Worm (Caenorhabditis elegans): ENCODE results near the gene pgp-11.

DNA sequence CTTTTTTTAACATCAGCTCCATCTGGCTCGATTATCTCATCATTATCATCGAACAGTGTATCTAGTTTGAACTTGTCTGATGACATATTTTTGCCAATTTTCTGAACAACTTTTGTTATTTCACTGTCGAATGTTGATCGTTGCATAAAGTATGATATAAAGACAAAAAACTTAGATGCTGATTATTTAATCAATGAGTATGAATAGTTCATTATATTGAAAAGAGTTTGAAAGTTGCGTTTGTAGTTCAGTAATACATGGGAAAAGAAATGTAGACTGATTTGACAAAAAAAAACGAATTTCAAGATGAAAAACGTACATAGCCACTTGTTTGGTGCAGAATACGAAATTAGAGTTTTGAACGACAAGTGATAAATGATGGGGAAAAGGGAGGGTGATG lies 18.4 kb upstream of the pgp-11 start, which contains the start of gene hda-2:
- TF ChIP-seq ztf-29 (GFP tag; IDR thresholded peaks at IDR 0.05): no peak
- TF ChIP-seq ztf-23 (GFP tag; IDR thresholded peaks at IDR 0.05): no peak
- TF ChIP-seq ref-1 (GFP tag; conservative IDR thresholded peaks at IDR 0.05): no peak
- TF ChIP-seq T22C8.4 (GFP tag; IDR thresholded peaks at IDR 0.05): no peak
- no peak for TF ChIP-seq flt-1 (GFP tag; IDR thresholded peaks at IDR 0.05)
- TF ChIP-seq med-1 (GFP tag; optimal IDR thresholded peaks at IDR 0.05; ENCODE audit: insufficient read depth): no peak

All from whole organism, midembryonic.